Worm (Caenorhabditis elegans): Measurements from ENCODE around the gene C23G10.2.

The C23G10.2 gene

ce11 chrIII:6179062-6179461, 28.8 kb upstream of the C23G10.2 start:
- TF ChIP-seq ceh-36 (tag; optimal IDR thresholded peaks at IDR 0.05), result no peak
- no peak for TF ChIP-seq tbx-11 (GFP tag; IDR thresholded peaks at IDR 0.05)
- TF ChIP-seq ama-1 (optimal IDR thresholded peaks at IDR 0.05), result no peak
- no peak for TF ChIP-seq hmg-4 (GFP tag; optimal IDR thresholded peaks at IDR 0.05)
- no peak for TF ChIP-seq tra-4 (tag; optimal IDR thresholded peaks at IDR 0.05)
- no peak for TF ChIP-seq B0310.2 (tag; optimal IDR thresholded peaks at IDR 0.05)

ce11 chrIII:6180294-6180693, 27.6 kb upstream of the C23G10.2 start:
- TF ChIP-seq tbx-37 (GFP tag; conservative IDR thresholded peaks at IDR 0.05), result no peak
- no peak for TF ChIP-seq F13C5.2 (tag; optimal IDR thresholded peaks at IDR 0.05)
- TF ChIP-seq ceh-36 (tag; optimal IDR thresholded peaks at IDR 0.05), result no peak
- TF ChIP-seq ama-1 (optimal IDR thresholded peaks at IDR 0.05), result no peak
- TF ChIP-seq ets-7 (tag; optimal IDR thresholded peaks at IDR 0.05), result no peak
- no peak for TF ChIP-seq pes-1 (GFP tag; IDR thresholded peaks at IDR 0.05)
- TF ChIP-seq B0310.2 (tag; optimal IDR thresholded peaks at IDR 0.05), result no peak
- TF ChIP-seq ceh-13 (GFP tag; optimal IDR thresholded peaks at IDR 0.05), result no peak
- TF ChIP-seq hmg-4 (GFP tag; optimal IDR thresholded peaks at IDR 0.05), result no peak
- no peak for TF ChIP-seq flt-1 (GFP tag; IDR thresholded peaks at IDR 0.05)
- TF ChIP-seq hnd-1 (tag; optimal IDR thresholded peaks at IDR 0.05), result no peak
- no peak for TF ChIP-seq tra-4 (tag; optimal IDR thresholded peaks at IDR 0.05)
- no peak for TF ChIP-seq hmbx-1 (tag; optimal IDR thresholded peaks at IDR 0.05)
- no peak for TF ChIP-seq tbx-11 (GFP tag; IDR thresholded peaks at IDR 0.05)
- no peak for TF ChIP-seq aly-1 (tag; optimal IDR thresholded peaks at IDR 0.05)
- TF ChIP-seq sea-1 (GFP tag; conservative IDR thresholded peaks at IDR 0.05), result no peak

- TF ChIP-seq tra-4 (tag; optimal IDR thresholded peaks at IDR 0.05), result no peak
- TF ChIP-seq ceh-36 (tag; optimal IDR thresholded peaks at IDR 0.05), result no peak
- TF ChIP-seq aly-1 (tag; optimal IDR thresholded peaks at IDR 0.05), result no peak
- no peak for TF ChIP-seq B0310.2 (tag; optimal IDR thresholded peaks at IDR 0.05)
- no peak for TF ChIP-seq hmbx-1 (tag; optimal IDR thresholded peaks at IDR 0.05)
- no peak for TF ChIP-seq ceh-13 (GFP tag; optimal IDR thresholded peaks at IDR 0.05)
- no peak for TF ChIP-seq sea-1 (GFP tag; conservative IDR thresholded peaks at IDR 0.05)
- TF ChIP-seq pes-1 (GFP tag; IDR thresholded peaks at IDR 0.05), result no peak
- TF ChIP-seq hnd-1 (tag; optimal IDR thresholded peaks at IDR 0.05), result no peak
Measured at ce11 chrIII:6183118-6183517, 24.7 kb upstream of the C23G10.2 start, which contains the start of gene nas-28. nas-28 (minus strand) TSS chrIII:6183218.

ce11 chrIII:6190810-6191209, 17.1 kb upstream of the C23G10.2 start, which contains the start of gene C23G10.5:
C23G10.5 (plus strand) TSS chrIII:6191110.
- TF ChIP-seq ama-1 (optimal IDR thresholded peaks at IDR 0.05), result no peak
- no peak for TF ChIP-seq tbx-37 (GFP tag; conservative IDR thresholded peaks at IDR 0.05)
- no peak for TF ChIP-seq ceh-36 (tag; optimal IDR thresholded peaks at IDR 0.05)
- no peak for TF ChIP-seq aly-1 (tag; optimal IDR thresholded peaks at IDR 0.05)
- no peak for TF ChIP-seq hmbx-1 (tag; optimal IDR thresholded peaks at IDR 0.05)

- TF ChIP-seq ceh-13 (GFP tag; optimal IDR thresholded peaks at IDR 0.05), result no peak
- TF ChIP-seq hmbx-1 (tag; optimal IDR thresholded peaks at IDR 0.05), result no peak
- no peak for TF ChIP-seq ama-1 (optimal IDR thresholded peaks at IDR 0.05)
- TF ChIP-seq ets-7 (tag; optimal IDR thresholded peaks at IDR 0.05), result no peak
- TF ChIP-seq hnd-1 (tag; optimal IDR thresholded peaks at IDR 0.05), result no peak
- TF ChIP-seq pes-1 (GFP tag; IDR thresholded peaks at IDR 0.05), result no peak
- TF ChIP-seq tra-4 (tag; optimal IDR thresholded peaks at IDR 0.05), result no peak
- no peak for TF ChIP-seq F13C5.2 (tag; optimal IDR thresholded peaks at IDR 0.05)
- no peak for TF ChIP-seq hmg-4 (GFP tag; optimal IDR thresholded peaks at IDR 0.05)
- TF ChIP-seq tbx-11 (GFP tag; IDR thresholded peaks at IDR 0.05), result no peak
- TF ChIP-seq sea-1 (GFP tag; conservative IDR thresholded peaks at IDR 0.05), result no peak
- no peak for TF ChIP-seq ceh-36 (tag; optimal IDR thresholded peaks at IDR 0.05)
- TF ChIP-seq tbx-37 (GFP tag; conservative IDR thresholded peaks at IDR 0.05), result no peak
- no peak for TF ChIP-seq scrt-1 (GFP tag; IDR thresholded peaks at IDR 0.05)
- TF ChIP-seq flt-1 (GFP tag; IDR thresholded peaks at IDR 0.05), result no peak
- no peak for TF ChIP-seq B0310.2 (tag; optimal IDR thresholded peaks at IDR 0.05)
- TF ChIP-seq aly-1 (tag; optimal IDR thresholded peaks at IDR 0.05), result no peak
Measured at ce11 chrIII:6194480-6194879, 13.4 kb upstream of the C23G10.2 start, which contains the start of gene ugt-66. ugt-66 (minus strand) TSS chrIII:6194580.

ce11 chrIII:6195718-6196117, 12.1 kb upstream of the C23G10.2 start:
- TF ChIP-seq ceh-36 (tag; optimal IDR thresholded peaks at IDR 0.05), result no peak

ce11 chrIII:6198378-6199234, 9.3 kb upstream of the C23G10.2 start, which contains the start of the genes C23G10.7 and rpn-2:
C23G10.7 (minus strand) TSS chrIII:6198414.
rpn-2 (plus strand) TSS chrIII:6199184.
- TF ChIP-seq scrt-1 (GFP tag; IDR thresholded peaks at IDR 0.05) (0 out of 2 replicates have a peak, but pooled peaks have one; percentile 17), pes-1 (GFP tag; IDR thresholded peaks at IDR 0.05) (no peak), F13C5.2 (tag; optimal IDR thresholded peaks at IDR 0.05) (peak; percentile 2)

ce11 chrIII:6201325-6201724, 6.5 kb upstream of the C23G10.2 start:
- TF ChIP-seq tra-4 (tag; optimal IDR thresholded peaks at IDR 0.05) (no peak), hmg-4 (GFP tag; optimal IDR thresholded peaks at IDR 0.05) (no peak), ceh-13 (GFP tag; optimal IDR thresholded peaks at IDR 0.05) (no peak), B0310.2 (tag; optimal IDR thresholded peaks at IDR 0.05) (no peak), F13C5.2 (tag; optimal IDR thresholded peaks at IDR 0.05) (no peak), pes-1 (GFP tag; IDR thresholded peaks at IDR 0.05) (no peak), hnd-1 (tag; optimal IDR thresholded peaks at IDR 0.05) (no peak), tbx-11 (GFP tag; IDR thresholded peaks at IDR 0.05) (no peak), aly-1 (tag; optimal IDR thresholded peaks at IDR 0.05) (no peak), tbx-37 (GFP tag; conservative IDR thresholded peaks at IDR 0.05) (no peak), ceh-36 (tag; optimal IDR thresholded peaks at IDR 0.05) (no peak)
